Fruit fly (Drosophila melanogaster): ENCODE results near the gene Rap1.

DNA sequence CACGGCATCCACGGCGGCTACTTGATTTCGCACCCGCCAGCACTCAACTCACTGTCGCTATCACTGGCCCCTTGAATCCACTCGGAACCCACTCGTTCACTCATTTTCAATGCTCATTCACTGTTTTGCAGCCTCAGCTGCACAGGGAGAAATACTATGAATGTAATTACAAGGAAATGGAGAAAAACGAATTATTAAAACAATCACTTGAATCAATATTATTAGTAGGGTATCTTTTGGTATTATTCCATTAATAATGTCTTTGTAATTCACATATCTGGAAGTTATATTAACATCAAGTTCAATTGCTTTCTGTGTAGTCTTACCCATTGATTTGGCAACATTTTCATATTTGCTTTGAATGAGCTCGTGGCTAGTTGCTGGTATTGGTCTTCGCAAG, 38.6 kb upstream of the Rap1 start:
- TF ChIP-seq EcR (GFP tag; optimal IDR thresholded peaks at IDR 0.05) (no peak), psq (optimal IDR thresholded peaks at IDR 0.05) (no peak), CG8478 (optimal IDR thresholded peaks at IDR 0.05) (no peak), pan (optimal IDR thresholded peaks at IDR 0.05) (no peak)

Data from whole organism.